Worm (Caenorhabditis elegans): Measurements from ENCODE around the gene srh-109.
"Not testable (repeated sequence)": the region's sequence is repeated elsewhere in the genome, so short reads cannot be mapped to it uniquely, and the experiment has no call there.

The srh-109 gene

DNA sequence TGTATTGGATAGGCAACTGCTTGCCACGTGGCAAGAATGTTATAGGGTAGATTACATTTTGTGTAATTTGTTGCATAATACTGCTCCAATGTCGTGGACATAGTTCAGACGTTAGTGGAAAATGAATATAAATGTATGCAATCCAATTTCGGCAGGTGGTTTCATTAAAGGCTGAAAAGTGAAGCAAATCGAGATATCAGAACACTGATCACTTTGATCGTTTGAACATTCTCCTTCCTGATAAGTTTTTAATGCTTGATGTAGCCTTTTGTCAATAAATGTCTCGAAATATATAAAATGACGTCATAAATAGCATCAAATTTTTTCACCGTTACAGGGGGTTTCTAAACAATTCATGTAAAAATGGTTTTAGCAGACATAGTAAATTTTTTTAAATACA, at the start of gene srh-109:
TSS of gene srh-109 (minus strand) at position 101 of the 400 bp plus-strand sequence.
- TF ChIP-seq nhr-237 (tag; optimal IDR thresholded peaks at IDR 0.05), result no peak
- no peak for TF ChIP-seq skn-1 (tag; optimal IDR thresholded peaks at IDR 0.05)
- TF ChIP-seq nhr-42 (GFP tag; IDR thresholded peaks at IDR 0.05), result no peak
- TF ChIP-seq nhr-11 (tag; optimal IDR thresholded peaks at IDR 0.05), result no peak
- TF ChIP-seq ZK337.2 (GFP tag; IDR thresholded peaks at IDR 0.05), result no peak
- TF ChIP-seq D1046.2 (GFP tag; IDR thresholded peaks at IDR 0.05), result no peak
- no peak for TF ChIP-seq sdz-12 (GFP tag; optimal IDR thresholded peaks at IDR 0.05)
- TF ChIP-seq ztf-7 (tag; optimal IDR thresholded peaks at IDR 0.05), result no peak
- TF ChIP-seq zfp-2 (tag; optimal IDR thresholded peaks at IDR 0.05), result no peak
- no peak for TF ChIP-seq ceh-82 (tag; optimal IDR thresholded peaks at IDR 0.05)
- no peak for TF ChIP-seq zip-2 (tag; optimal IDR thresholded peaks at IDR 0.05)
- TF ChIP-seq hlh-30 (tag; optimal IDR thresholded peaks at IDR 0.05; ENCODE audit: insufficient read depth), result no peak
- TF ChIP-seq mdl-1 (tag; optimal IDR thresholded peaks at IDR 0.05), result no peak
- no peak for TF ChIP-seq dve-1 (tag; optimal IDR thresholded peaks at IDR 0.05; ENCODE audit: insufficient read depth)
- no peak for TF ChIP-seq ceh-20 (GFP tag; IDR thresholded peaks at IDR 0.05)

DNA sequence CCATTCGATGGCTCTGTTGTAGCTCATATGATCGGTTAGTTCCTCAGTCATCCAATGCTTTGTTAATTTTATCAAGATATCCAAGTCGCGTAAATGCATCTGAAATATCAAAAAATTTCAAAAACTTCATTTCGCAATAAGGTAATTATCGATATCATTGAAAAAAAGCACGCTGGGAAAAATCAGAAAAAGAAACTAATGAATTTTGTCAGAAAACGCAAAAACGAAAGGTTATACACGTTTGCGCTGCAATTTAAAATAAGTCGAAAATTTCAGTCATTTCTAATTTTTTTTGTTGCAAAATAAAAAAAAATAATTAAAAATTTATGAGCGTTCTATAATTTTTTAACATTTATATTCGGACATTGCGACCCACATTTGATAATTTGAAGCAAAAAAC, 44.6 kb upstream of the srh-109 start, which contains the start of gene K10G4.3:
TSS of gene K10G4.3 (minus strand) at position 101 of the 400 bp plus-strand sequence.
- not testable (repeated sequence) for TF ChIP-seq madf-9 (GFP tag; conservative IDR thresholded peaks at IDR 0.05); dpl-1 (GFP tag; optimal IDR thresholded peaks at IDR 0.05); duxl-1 (tag; optimal IDR thresholded peaks at IDR 0.05; ENCODE audit: poor library complexity)

DNA sequence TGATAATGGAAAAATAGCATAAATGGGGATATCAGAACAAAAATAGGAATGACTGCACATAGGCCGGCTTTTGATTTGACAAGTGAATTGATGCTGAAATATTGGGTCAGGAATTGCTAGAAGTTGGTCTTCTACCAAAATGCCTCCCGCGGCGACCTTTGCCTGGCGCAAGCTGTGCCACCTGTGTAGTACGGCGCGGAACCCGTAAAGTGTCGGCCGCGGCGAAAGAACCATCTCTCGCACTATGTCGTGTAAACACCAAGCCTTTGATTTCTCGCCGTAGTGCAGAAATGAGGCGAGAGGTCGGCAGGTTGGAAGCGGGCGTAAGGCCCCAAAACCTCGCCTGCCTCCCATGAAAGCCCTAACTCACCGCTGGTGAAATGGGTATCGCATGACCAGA, 41.1 kb upstream of the srh-109 start:
- TF ChIP-seq F10B5.3 (tag; optimal IDR thresholded peaks at IDR 0.05), result no peak
- TF ChIP-seq daf-8 (GFP tag; IDR thresholded peaks at IDR 0.05), result no peak
- TF ChIP-seq madf-5 (GFP tag; IDR thresholded peaks at IDR 0.05), result no peak
- TF ChIP-seq egl-27 (tag; optimal IDR thresholded peaks at IDR 0.05), result no peak
- TF ChIP-seq madf-9 (GFP tag; conservative IDR thresholded peaks at IDR 0.05), result no peak
- TF ChIP-seq lim-7 (GFP tag; IDR thresholded peaks at IDR 0.05), result 0 out of 2 replicates have a peak, but pooled peaks have one; percentile 37
- TF ChIP-seq F49E8.2 (tag; optimal IDR thresholded peaks at IDR 0.05; ENCODE audit: borderline replicate concordance), result no peak

DNA sequence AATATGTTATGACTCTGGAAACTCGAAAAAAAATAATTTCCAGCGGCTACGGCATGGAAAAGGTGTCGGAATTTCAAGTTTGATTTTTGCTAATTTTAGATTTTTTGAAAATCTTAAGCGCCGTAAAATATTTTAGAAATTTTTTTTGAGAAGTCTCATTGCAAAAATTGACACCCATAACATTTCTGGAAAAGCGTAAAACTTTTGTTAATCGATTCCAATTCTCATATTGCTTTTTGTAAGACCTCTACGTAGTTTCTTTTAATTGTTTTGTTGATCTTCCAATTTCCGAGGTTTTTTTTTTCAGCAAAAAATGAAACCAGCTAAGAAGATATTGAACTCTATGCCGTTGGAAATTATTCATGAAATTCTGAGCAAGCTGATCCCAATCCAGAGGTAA, 38.6 kb upstream of the srh-109 start, which contains the start of gene fbxa-85:
TSS of gene fbxa-85 (plus strand) at position 301 of the 400 bp plus-strand sequence.
- peak in 1 of 2 experiments; percentile 72 for TF ChIP-seq unc-62 (GFP tag; optimal IDR thresholded peaks at IDR 0.05 in 1 of 2)
- TF ChIP-seq unc-62 (tag; optimal IDR thresholded peaks at IDR 0.05), result no peak
- TF ChIP-seq duxl-1 (tag; optimal IDR thresholded peaks at IDR 0.05; ENCODE audit: poor library complexity), result no peak

DNA sequence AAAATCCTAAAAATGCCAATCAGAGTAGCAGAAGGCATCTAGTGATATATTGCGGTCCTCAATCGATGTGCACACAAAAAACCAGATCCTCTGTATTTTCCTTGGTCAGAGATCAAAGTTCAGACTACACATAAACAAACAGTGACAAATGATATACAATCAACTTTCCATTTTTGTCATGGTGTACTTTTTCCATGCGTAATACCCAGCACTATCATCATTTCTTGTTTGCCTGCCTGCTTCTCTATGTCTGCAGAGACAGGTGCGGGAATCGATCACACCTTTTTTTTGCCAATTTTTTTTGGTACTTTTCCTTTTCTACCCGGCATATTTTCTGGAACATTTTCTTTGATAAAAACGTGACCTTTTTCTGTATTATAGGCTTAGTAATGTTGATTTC, 38.0 kb upstream of the srh-109 start:
- TF ChIP-seq unc-62 (GFP tag; optimal IDR thresholded peaks at IDR 0.05 in 1 of 2) (peak in 1 of 2 experiments; percentile 1), unc-62 (tag; optimal IDR thresholded peaks at IDR 0.05) (no peak), Y105C5A.15 (GFP tag; IDR thresholded peaks at IDR 0.05) (no peak), zip-2 (tag; optimal IDR thresholded peaks at IDR 0.05) (no peak), pqm-1 (tag; optimal IDR thresholded peaks at IDR 0.05) (peak; percentile 32), duxl-1 (tag; optimal IDR thresholded peaks at IDR 0.05; ENCODE audit: poor library complexity) (peak; percentile 64)

DNA sequence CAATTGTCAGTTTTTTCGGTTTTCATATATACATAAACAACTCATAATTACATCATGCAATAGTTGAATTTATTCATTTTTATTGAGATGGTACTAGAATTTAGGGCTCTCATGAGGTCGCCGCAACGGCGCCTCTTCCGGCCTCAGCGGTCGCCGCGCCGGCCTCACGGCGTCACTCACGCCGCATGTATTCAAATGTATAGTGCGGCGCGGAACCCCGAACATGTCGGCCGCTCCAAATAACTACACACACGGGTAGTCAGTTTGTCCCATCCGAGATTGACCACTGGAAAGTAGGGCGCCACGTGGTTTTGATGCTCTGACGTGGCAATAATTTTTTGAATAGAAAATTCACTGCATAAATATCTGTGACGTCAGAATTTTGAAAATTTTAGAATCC, 37.4 kb upstream of the srh-109 start:
- peak; percentile 59; the same call in 1 of the 2 replicates for TF ChIP-seq set-16 (GFP tag; IDR thresholded peaks at IDR 0.05)
- TF ChIP-seq daf-16 (GFP tag; optimal IDR thresholded peaks at IDR 0.05), result no peak
- TF ChIP-seq daf-16 (tag; optimal IDR thresholded peaks at IDR 0.05), result no peak
- no peak for TF ChIP-seq hlh-30 (tag; optimal IDR thresholded peaks at IDR 0.05; ENCODE audit: insufficient read depth)

Data from whole organism, L4 larva.